Fruit fly (Drosophila melanogaster) whole organism, embryonic: ENCODE results near the gene ATPsyngamma.

Experiments
- Aef1 ChIP-seq: fragments of 200-800 bp; sonication (Bioruptor generic); IDR thresholded peaks from 3 replicates; pipeline ENCODE4 v1.3.6; 2022; ENCODE audit warnings: missing biosample characterization, missing genetic modification characterization
- BEAF-32 ChIP-seq: fragments of 200-800 bp; sonication (Bioruptor generic); optimal IDR thresholded peaks from 3 replicates; lab custom pipeline; 2017; ENCODE audit warnings: missing biosample characterization, missing genetic modification characterization, mild to moderate bottlenecking, moderate library complexity, missing genetic modification reagents
- Bgb ChIP-seq: fragments of 200-800 bp; sonication (Bioruptor generic); IDR thresholded peaks from 2 replicates; pipeline ENCODE4 v1.3.6; 2022; ENCODE audit warnings: missing biosample characterization, missing genetic modification characterization; ENCODE audit not compliant: partially characterized antibody
- CG10462 ChIP-seq: fragments of 200-800 bp; sonication (Bioruptor generic); optimal IDR thresholded peaks from 2 replicates; lab custom pipeline; 2016; ENCODE audit warnings: missing biosample characterization, missing genetic modification characterization
- CG13287 ChIP-seq: fragments of 200-800 bp; sonication (Bioruptor generic); IDR thresholded peaks from 2 replicates; pipeline ENCODE4 v1.3.6; 2022; ENCODE audit warnings: missing biosample characterization, missing genetic modification characterization; ENCODE audit not compliant: partially characterized antibody
- CG1529 ChIP-seq: fragments of 200-800 bp; sonication (Bioruptor generic); optimal IDR thresholded peaks from 3 replicates; lab custom pipeline; 2018; ENCODE audit warnings: missing biosample characterization, missing genetic modification characterization
- CG17359 ChIP-seq: fragments of 200-800 bp; sonication (Bioruptor generic); optimal IDR thresholded peaks from 3 replicates; lab custom pipeline; 2018; ENCODE audit warnings: missing biosample characterization, mild to moderate bottlenecking, missing genetic modification characterization, moderate library complexity
- CG17829 ChIP-seq: fragments of 200-800 bp; optimal IDR thresholded peaks from 2 replicates; lab custom pipeline; 2019; ENCODE audit warnings: missing biosample characterization, mild to moderate bottlenecking, missing genetic modification characterization, moderate library complexity
- CG2712 ChIP-seq: fragments of 200-800 bp; optimal IDR thresholded peaks from 3 replicates; lab custom pipeline; 2019; ENCODE audit warnings: missing biosample characterization, mild to moderate bottlenecking, missing genetic modification characterization, moderate library complexity
- CG30020 ChIP-seq: fragments of 200-800 bp; optimal IDR thresholded peaks from 2 replicates; lab custom pipeline; 2019; ENCODE audit warnings: missing biosample characterization, mild to moderate bottlenecking, missing genetic modification characterization, moderate library complexity
- CG31224 ChIP-seq: fragments of 200-800 bp; sonication (Bioruptor generic); IDR thresholded peaks from 2 replicates; pipeline ENCODE4 v1.3.6; 2022; ENCODE audit warnings: missing biosample characterization, missing genetic modification characterization
- CG31365 ChIP-seq: fragments of 200-800 bp; sonication (Bioruptor generic); optimal IDR thresholded peaks from 2 replicates; lab custom pipeline; 2018; ENCODE audit warnings: missing biosample characterization, mild to moderate bottlenecking, missing genetic modification characterization
- CG31441 ChIP-seq: fragments of 200-800 bp; sonication (Bioruptor generic); IDR thresholded peaks from 2 replicates; pipeline ENCODE4 v1.3.6; 2022; ENCODE audit warnings: missing biosample characterization, missing genetic modification characterization
- CG32767 ChIP-seq: fragments of 200-800 bp; sonication (Bioruptor generic); IDR thresholded peaks from 2 replicates; pipeline ENCODE4 v1.3.6; 2022; ENCODE audit warnings: missing biosample characterization, missing genetic modification characterization
- CG5245 ChIP-seq: fragments of 200-800 bp; sonication (Bioruptor generic); optimal IDR thresholded peaks from 3 replicates; lab custom pipeline; 2016; ENCODE audit warnings: missing biosample characterization, missing genetic modification characterization
- CG6272 ChIP-seq: fragments of 200-800 bp; sonication (Bioruptor generic); IDR thresholded peaks from 2 replicates; pipeline ENCODE4 v1.3.6; 2022; ENCODE audit warnings: missing biosample characterization, missing genetic modification characterization
- CG6654 ChIP-seq: fragments of 200-800 bp; sonication (Bioruptor generic); optimal IDR thresholded peaks from 2 replicates; lab custom pipeline; 2017; ENCODE audit warnings: missing biosample characterization, mild to moderate bottlenecking, missing genetic modification characterization
- CG6813 ChIP-seq: fragments of 200-800 bp; sonication (Bioruptor generic); optimal IDR thresholded peaks from 2 replicates; lab custom pipeline; 2017; ENCODE audit warnings: missing biosample characterization, missing genetic modification characterization, mild to moderate bottlenecking, moderate library complexity, missing genetic modification reagents
- CG7928 ChIP-seq: fragments of 200-800 bp; sonication (Bioruptor generic); optimal IDR thresholded peaks from 2 replicates; lab custom pipeline; 2017; ENCODE audit warnings: missing biosample characterization, mild to moderate bottlenecking, missing genetic modification characterization
- CHES-1-like ChIP-seq: fragments of 200-800 bp; sonication (Bioruptor generic); optimal IDR thresholded peaks from 2 replicates; lab custom pipeline; 2016; ENCODE audit warnings: missing biosample characterization, missing genetic modification characterization
- E2f2 ChIP-seq: fragments of 200-800 bp; sonication (Bioruptor generic); IDR thresholded peaks from 2 replicates; pipeline ENCODE4 v1.3.6; 2022; ENCODE audit warnings: missing biosample characterization, missing genetic modification characterization
- Eip74EF ChIP-seq, 2 experiments: fragments of 200-800 bp in 1 of 2; fragments of >200 bp in 1 of 2; sonication (Bioruptor generic) in 1 of 2; optimal IDR thresholded peaks; 2 replicates each; lab custom pipeline; 2017 to 2019; ENCODE audit warnings: missing biosample characterization in 2 of 2, missing genetic modification characterization in 2 of 2, mild to moderate bottlenecking in 1 of 2, moderate library complexity in 1 of 2
- HHEX ChIP-seq: fragments of 200-800 bp; sonication (Bioruptor generic); optimal IDR thresholded peaks from 3 replicates; lab custom pipeline; 2017; ENCODE audit warnings: missing biosample characterization, mild to moderate bottlenecking, missing genetic modification characterization, missing genetic modification reagents
- HLH4C ChIP-seq: fragments of 200-800 bp; sonication (Bioruptor generic); IDR thresholded peaks from 3 replicates; pipeline ENCODE4 v1.3.6; 2022; ENCODE audit warnings: missing biosample characterization, missing genetic modification characterization; ENCODE audit not compliant: partially characterized antibody
- Hr3 ChIP-seq: fragments of 200-800 bp; sonication (Bioruptor generic); optimal IDR thresholded peaks from 3 replicates; lab custom pipeline; 2016; ENCODE audit warnings: missing biosample characterization, missing genetic modification characterization
- Hr51 ChIP-seq, 2 experiments: fragments of 200-800 bp; sonication (Bioruptor generic); optimal IDR thresholded peaks; 2 replicates in 1 of 2; 3 replicates in 1 of 2; lab custom pipeline; 2016 to 2018; ENCODE audit warnings: missing biosample characterization in 2 of 2, missing genetic modification characterization in 2 of 2, mild to moderate bottlenecking in 1 of 2, moderate library complexity in 1 of 2
- MTF-1 ChIP-seq: fragments of 200-800 bp; sonication (Bioruptor generic); optimal IDR thresholded peaks from 2 replicates; lab custom pipeline; 2018; ENCODE audit warnings: missing biosample characterization, mild to moderate bottlenecking, missing genetic modification characterization, borderline replicate concordance
- Med ChIP-seq: fragments of 200-800 bp; sonication (Bioruptor generic); peaks from one replicate; lab custom pipeline; 2016; ENCODE audit warnings: missing biosample characterization, missing genetic modification characterization, mild to moderate bottlenecking, inconsistent platforms, moderate library complexity
- Mrtf ChIP-seq: fragments of 200-800 bp; sonication (Bioruptor generic); IDR thresholded peaks from 3 replicates; pipeline ENCODE4 v1.3.6; 2022; ENCODE audit warnings: missing biosample characterization, missing genetic modification characterization
- Oli ChIP-seq: fragments of 200-800 bp; sonication (Bioruptor generic); optimal IDR thresholded peaks from 2 replicates; lab custom pipeline; 2018; ENCODE audit warnings: missing biosample characterization, mild to moderate bottlenecking, missing genetic modification characterization, moderate library complexity
- Ptx1 ChIP-seq: fragments of 200-800 bp; sonication (Bioruptor generic); IDR thresholded peaks from 2 replicates; pipeline ENCODE4 v1.3.6; 2022; ENCODE audit warnings: missing biosample characterization, missing genetic modification characterization
- Vsx1 ChIP-seq: fragments of 200-800 bp; sonication (Bioruptor generic); optimal IDR thresholded peaks from 2 replicates; lab custom pipeline; 2017; ENCODE audit warnings: missing biosample characterization, mild to moderate bottlenecking, missing genetic modification characterization, missing genetic modification reagents
- ab ChIP-seq: fragments of 200-800 bp; sonication (Bioruptor generic); optimal IDR thresholded peaks from 2 replicates; lab custom pipeline; 2016; ENCODE audit warnings: missing biosample characterization, missing genetic modification characterization
- ato ChIP-seq: fragments of 200-800 bp; sonication (Bioruptor generic); IDR thresholded peaks from 2 replicates; pipeline ENCODE4 v1.3.6; 2022; ENCODE audit warnings: missing biosample characterization, missing genetic modification characterization; ENCODE audit not compliant: partially characterized antibody
- bowl ChIP-seq: fragments of 200-800 bp; sonication (Bioruptor generic); IDR thresholded peaks from 2 replicates; pipeline ENCODE4 v1.3.6; 2022; ENCODE audit warnings: missing biosample characterization, missing genetic modification characterization
- cad ChIP-seq: fragments of >200 bp; optimal IDR thresholded peaks from 2 replicates; lab custom pipeline; 2017; ENCODE audit warnings: missing biosample characterization, missing genetic modification characterization
- esg ChIP-seq: fragments of 200-800 bp; sonication (Bioruptor generic); conservative IDR thresholded peaks from 2 replicates; pipeline ENCODE4 v1.3.6; 2022; ENCODE audit warnings: missing biosample characterization, missing genetic modification characterization
- ewg ChIP-seq: fragments of 200-800 bp; sonication (Bioruptor generic); optimal IDR thresholded peaks from 3 replicates; lab custom pipeline; 2017; ENCODE audit warnings: mild to moderate bottlenecking, missing biosample characterization, missing genetic modification reagents, missing genetic modification characterization
- fd3F ChIP-seq: fragments of 200-800 bp; sonication (Bioruptor generic); optimal IDR thresholded peaks from 2 replicates; lab custom pipeline; 2018; ENCODE audit warnings: missing biosample characterization, mild to moderate bottlenecking, missing genetic modification characterization, moderate library complexity
- gem ChIP-seq: fragments of 200-800 bp; sonication (Bioruptor generic); optimal IDR thresholded peaks from 2 replicates; lab custom pipeline; 2019; ENCODE audit warnings: missing biosample characterization, mild to moderate bottlenecking, missing genetic modification characterization, moderate library complexity
- kay ChIP-seq: fragments of 200-800 bp; sonication (Bioruptor generic); optimal IDR thresholded peaks from 2 replicates; lab custom pipeline; 2016; ENCODE audit warnings: missing biosample characterization, missing genetic modification characterization
- lbe ChIP-seq: fragments of 200-800 bp; sonication (Bioruptor generic); optimal IDR thresholded peaks from 2 replicates; lab custom pipeline; 2016; ENCODE audit warnings: missing biosample characterization, mild to moderate bottlenecking, missing genetic modification characterization
- lov ChIP-seq, 2 experiments: fragments of 200-800 bp in 1 of 2; fragments of >200 bp in 1 of 2; sonication (Bioruptor generic) in 1 of 2; IDR thresholded peaks in 1 of 2; optimal IDR thresholded peaks in 1 of 2; 2 replicates in 1 of 2; 3 replicates in 1 of 2; pipeline versions ENCODE4 v1.3.6 to Lab custom; 2017 to 2022; ENCODE audit warnings: missing biosample characterization in 1 of 2, missing genetic modification characterization in 1 of 2
- luna ChIP-seq: fragments of 200-800 bp; sonication (Bioruptor generic); optimal IDR thresholded peaks from 2 replicates; lab custom pipeline; 2016; ENCODE audit warnings: missing biosample characterization, missing genetic modification characterization
- org-1 ChIP-seq: fragments of 200-800 bp; sonication (Bioruptor generic); optimal IDR thresholded peaks from 2 replicates; lab custom pipeline; 2017; ENCODE audit warnings: missing biosample characterization, missing genetic modification characterization
- pb ChIP-seq: fragments of 200-800 bp; sonication (Bioruptor generic); optimal IDR thresholded peaks from 3 replicates; lab custom pipeline; 2016; ENCODE audit warnings: missing biosample characterization, missing genetic modification characterization
- pnt ChIP-seq: fragments of 200-800 bp; sonication (Bioruptor generic); optimal IDR thresholded peaks from 3 replicates; lab custom pipeline; 2016; ENCODE audit warnings: missing biosample characterization, missing genetic modification characterization
- sd ChIP-seq: fragments of 200-800 bp; sonication (Bioruptor generic); optimal IDR thresholded peaks from 3 replicates; lab custom pipeline; 2018; ENCODE audit warnings: missing biosample characterization, mild to moderate bottlenecking, missing genetic modification characterization, moderate library complexity
- twi ChIP-seq: fragments of 200-800 bp; optimal IDR thresholded peaks from 2 replicates; lab custom pipeline; 2019; ENCODE audit warnings: missing biosample characterization, mild to moderate bottlenecking, missing genetic modification characterization, moderate library complexity
- wek ChIP-seq: fragments of 200-800 bp; sonication (Bioruptor generic); optimal IDR thresholded peaks from 3 replicates; lab custom pipeline; 2018; ENCODE audit warnings: missing biosample characterization, mild to moderate bottlenecking, missing genetic modification characterization, moderate library complexity

The ATPsyngamma gene

dm6 chr3R:29737891-29738290 lies 11.1 kb downstream of the ATPsyngamma start, which contains the start of gene Gnpnat (continued):
- peak; percentile 83 for TF ChIP-seq gem (tag; lab: Kevin White, UChicago)
- no peak for TF ChIP-seq pnt
- TF ChIP-seq CG31441 (GFP tag; lab: Robert Waterston, UW), result no peak
- TF ChIP-seq CG6272 (GFP tag; lab: Robert Waterston, UW), result no peak
- TF ChIP-seq CG1529, result peak; percentile 7
- peak; percentile 56 for TF ChIP-seq org-1 (GFP tag; lab: Kevin White, UChicago)
- TF ChIP-seq fd3F (GFP tag; lab: Kevin White, UChicago), result peak; percentile 38
- peak; percentile 19 for TF ChIP-seq CG10462 (GFP tag; lab: Kevin White, UChicago)
- TF ChIP-seq Aef1, result no peak
- no peak for TF ChIP-seq cad
- TF ChIP-seq Ptx1 (GFP tag; lab: Robert Waterston, UW), result no peak
- no peak for TF ChIP-seq HLH4C (GFP tag; lab: Robert Waterston, UW)
- no peak for TF ChIP-seq E2f2 (GFP tag; lab: Robert Waterston, UW)
- TF ChIP-seq CG5245 (GFP tag; lab: Kevin White, UChicago), result peak; percentile 12
- TF ChIP-seq HHEX (GFP tag; lab: Kevin White, UChicago), result peak; percentile 48
- no peak for TF ChIP-seq luna
- peak; percentile 6 for TF ChIP-seq Hr3
- peak; percentile 62 for TF ChIP-seq CG17829 (tag; lab: Kevin White, UChicago)
- no peak for TF ChIP-seq CG13287 (GFP tag; lab: Robert Waterston, UW)
- no peak for TF ChIP-seq CG30020 (tag; lab: Kevin White, UChicago)
- no peak for TF ChIP-seq Bgb (GFP tag; lab: Robert Waterston, UW)
- TF ChIP-seq Eip74EF (GFP tag; optimal IDR thresholded peaks at IDR 0.05; lab: Kevin White, UChicago), result peak in 1 of 2 experiments; percentile 25
- TF ChIP-seq Med (GFP tag; lab: Kevin White, UChicago), result peak; percentile 44
- no peak for TF ChIP-seq Vsx1 (GFP tag; lab: Kevin White, UChicago)
- TF ChIP-seq twi, result no peak
- TF ChIP-seq Oli (tag; lab: Kevin White, UChicago), result peak; percentile 48
- TF ChIP-seq CG7928 (GFP tag; lab: Kevin White, UChicago), result no peak
- no peak for TF ChIP-seq CG6654 (GFP tag; lab: Kevin White, UChicago)
- TF ChIP-seq lbe (GFP tag; lab: Kevin White, UChicago), result peak; percentile 34
- TF ChIP-seq ato (GFP tag; lab: Robert Waterston, UW), result no peak
- TF ChIP-seq sd (tag; lab: Kevin White, UChicago), result peak; percentile 8
- TF ChIP-seq lov (optimal IDR thresholded peaks at IDR 0.05; lab: Kevin White, UChicago), result no peak
- no peak for TF ChIP-seq lov (GFP tag; IDR thresholded peaks at IDR 0.05; lab: Robert Waterston, UW)
- TF ChIP-seq esg (GFP tag; lab: Robert Waterston, UW), result no peak
- TF ChIP-seq bowl (GFP tag; lab: Robert Waterston, UW), result no peak
- TF ChIP-seq Hr51 (GFP tag; optimal IDR thresholded peaks at IDR 0.05; lab: Kevin White, UChicago), result peak in 1 of 2 experiments; percentile 57
- TF ChIP-seq CG17359 (tag; lab: Kevin White, UChicago), result peak; percentile 73
- no peak for TF ChIP-seq ab (GFP tag; lab: Kevin White, UChicago)
- TF ChIP-seq CG2712, result peak; percentile 69
- TF ChIP-seq CG31224, result no peak
- peak; percentile 20 for TF ChIP-seq wek (GFP tag; lab: Kevin White, UChicago)
- no peak for TF ChIP-seq kay
- TF ChIP-seq CG32767, result no peak
- TF ChIP-seq Mrtf (GFP tag; lab: Robert Waterston, UW), result no peak
- no peak for TF ChIP-seq CG31365
- no peak for TF ChIP-seq BEAF-32 (GFP tag; lab: Kevin White, UChicago)
- TF ChIP-seq pb, result no peak
- TF ChIP-seq CG6813, result peak; percentile 61
- TF ChIP-seq ewg, result peak; percentile 22
- peak; percentile 24 for TF ChIP-seq MTF-1 (GFP tag; lab: Kevin White, UChicago)
- no peak for TF ChIP-seq CHES-1-like (GFP tag; lab: Kevin White, UChicago)
